Fruit fly (Drosophila melanogaster) whole organism, embryonic: Measurements from ENCODE around the gene Atat.

Source experiments
- Antp ChIP-seq: fragments of 200-800 bp; sonication (Bioruptor generic); optimal IDR thresholded peaks from 3 replicates; lab custom pipeline; 2016; ENCODE audit warnings: missing biosample characterization, missing genetic modification characterization
- CG10209 ChIP-seq: fragments of 200-800 bp; sonication (Bioruptor generic); optimal IDR thresholded peaks from 3 replicates; lab custom pipeline; 2017; ENCODE audit warnings: missing biosample characterization, mild to moderate bottlenecking, missing genetic modification characterization, missing genetic modification reagents
- CG10366 ChIP-seq: fragments of 200-800 bp; sonication (Bioruptor generic); IDR thresholded peaks from 2 replicates; pipeline ENCODE4 v1.3.6; 2022; ENCODE audit warnings: missing biosample characterization, missing genetic modification characterization
- CG10543 ChIP-seq: fragments of 200-800 bp; sonication (Bioruptor generic); optimal IDR thresholded peaks from 3 replicates; lab custom pipeline; 2017; ENCODE audit warnings: missing biosample characterization, mild to moderate bottlenecking, missing genetic modification characterization, moderate library complexity
- CG11695 ChIP-seq: fragments of 200-800 bp; sonication (Bioruptor generic); IDR thresholded peaks from 3 replicates; pipeline ENCODE4 v1.3.6; 2022; ENCODE audit warnings: missing biosample characterization, missing genetic modification characterization
- CG12299 ChIP-seq: fragments of 200-800 bp; sonication (Bioruptor generic); optimal IDR thresholded peaks from 2 replicates; lab custom pipeline; 2018; ENCODE audit warnings: missing biosample characterization, mild to moderate bottlenecking, missing genetic modification characterization
- CG13296 ChIP-seq: fragments of 200-800 bp; sonication (Bioruptor generic); optimal IDR thresholded peaks from 3 replicates; lab custom pipeline; 2018; ENCODE audit warnings: missing biosample characterization, mild to moderate bottlenecking, missing genetic modification characterization
- CG1603 ChIP-seq: fragments of 200-800 bp; sonication (Bioruptor generic); optimal IDR thresholded peaks from 2 replicates; lab custom pipeline; 2019; ENCODE audit warnings: missing biosample characterization, mild to moderate bottlenecking, missing genetic modification characterization, moderate library complexity
- CG16779 ChIP-seq: fragments of 200-800 bp; sonication (Bioruptor generic); IDR thresholded peaks from 2 replicates; pipeline ENCODE4 v1.3.6; 2022; ENCODE audit warnings: missing biosample characterization, missing genetic modification characterization
- CG2120 ChIP-seq: fragments of 200-800 bp; sonication (Bioruptor generic); optimal IDR thresholded peaks from 3 replicates; lab custom pipeline; 2016; ENCODE audit warnings: missing biosample characterization, missing genetic modification characterization
- CG2889 ChIP-seq: fragments of 200-800 bp; sonication (Bioruptor generic); IDR thresholded peaks from 3 replicates; pipeline ENCODE4 v1.3.6; 2022; ENCODE audit warnings: missing biosample characterization, missing genetic modification characterization
- CG30403 ChIP-seq: fragments of 200-800 bp; sonication (Bioruptor generic); optimal IDR thresholded peaks from 3 replicates; lab custom pipeline; 2016; ENCODE audit warnings: missing biosample characterization, missing genetic modification characterization
- CG31224 ChIP-seq: fragments of 200-800 bp; sonication (Bioruptor generic); IDR thresholded peaks from 2 replicates; pipeline ENCODE4 v1.3.6; 2022; ENCODE audit warnings: missing biosample characterization, missing genetic modification characterization
- CG34224 ChIP-seq: fragments of 200-800 bp; sonication (Bioruptor generic); IDR thresholded peaks from 3 replicates; pipeline ENCODE4 v1.3.6; 2022; ENCODE audit warnings: missing biosample characterization, missing genetic modification characterization; ENCODE audit not compliant: partially characterized antibody
- CG3847 ChIP-seq: fragments of 200-800 bp; sonication (Bioruptor generic); IDR thresholded peaks from 2 replicates; pipeline ENCODE4 v1.3.6; 2022; ENCODE audit warnings: missing biosample characterization, missing genetic modification characterization
- CG5180 ChIP-seq: fragments of 200-800 bp; sonication (Bioruptor generic); optimal IDR thresholded peaks from 3 replicates; lab custom pipeline; 2017; ENCODE audit warnings: missing biosample characterization, missing genetic modification characterization, mild to moderate bottlenecking, moderate library complexity, missing genetic modification reagents
- CG7839 ChIP-seq: fragments of 200-800 bp; sonication (Bioruptor generic); optimal IDR thresholded peaks from 3 replicates; lab custom pipeline; 2018; ENCODE audit warnings: missing biosample characterization, mild to moderate bottlenecking, missing genetic modification characterization, moderate library complexity
- CG9609 ChIP-seq: fragments of 200-800 bp; sonication (Bioruptor generic); optimal IDR thresholded peaks from 3 replicates; lab custom pipeline; 2016; ENCODE audit warnings: missing biosample characterization, missing genetic modification characterization
- CkIIα-i1 ChIP-seq: fragments of 200-800 bp; sonication (Bioruptor generic); IDR thresholded peaks from 2 replicates; pipeline ENCODE4 v1.3.6; 2022; ENCODE audit warnings: missing biosample characterization, missing genetic modification characterization
- Dbx ChIP-seq: fragments of 200-800 bp; sonication (Bioruptor generic); IDR thresholded peaks from 3 replicates; pipeline ENCODE4 v1.3.6; 2022; ENCODE audit warnings: missing biosample characterization, missing genetic modification characterization
- Gsc ChIP-seq: fragments of 200-800 bp; sonication (Bioruptor generic); IDR thresholded peaks from 2 replicates; pipeline ENCODE4 v1.3.6; 2022; ENCODE audit warnings: missing biosample characterization, missing genetic modification characterization
- HLH54F ChIP-seq: fragments of 200-800 bp; sonication (Bioruptor generic); optimal IDR thresholded peaks from 3 replicates; lab custom pipeline; 2016; ENCODE audit warnings: missing biosample characterization, missing genetic modification characterization
- MTF-1 ChIP-seq: fragments of 200-800 bp; sonication (Bioruptor generic); optimal IDR thresholded peaks from 2 replicates; lab custom pipeline; 2018; ENCODE audit warnings: missing biosample characterization, mild to moderate bottlenecking, missing genetic modification characterization, borderline replicate concordance
- Nf-YB ChIP-seq: fragments of 200-800 bp; sonication (Bioruptor generic); optimal IDR thresholded peaks from 3 replicates; lab custom pipeline; 2019; ENCODE audit warnings: missing biosample characterization, mild to moderate bottlenecking, missing genetic modification characterization, moderate library complexity
- Ptx1 ChIP-seq: fragments of 200-800 bp; sonication (Bioruptor generic); IDR thresholded peaks from 2 replicates; pipeline ENCODE4 v1.3.6; 2022; ENCODE audit warnings: missing biosample characterization, missing genetic modification characterization
- Ssrp ChIP-seq: fragments of 200-800 bp; sonication (Bioruptor generic); optimal IDR thresholded peaks from 2 replicates; lab custom pipeline; 2018; ENCODE audit warnings: missing biosample characterization, mild to moderate bottlenecking, missing genetic modification characterization, moderate library complexity
- ara ChIP-seq: fragments of 200-800 bp; sonication (Bioruptor generic); IDR thresholded peaks from 2 replicates; pipeline ENCODE4 v1.3.6; 2022; ENCODE audit warnings: missing biosample characterization, missing genetic modification characterization
- bcd ChIP-seq: fragments of 200-800 bp; sonication (Bioruptor generic); optimal IDR thresholded peaks from 2 replicates; lab custom pipeline; 2017; ENCODE audit warnings: missing biosample characterization, mild to moderate bottlenecking, missing genetic modification characterization
- cas ChIP-seq: fragments of 200-800 bp; sonication (Bioruptor generic); IDR thresholded peaks from 2 replicates; pipeline ENCODE4 v1.3.6; 2022; ENCODE audit warnings: missing biosample characterization, missing genetic modification characterization
- cg ChIP-seq: fragments of 200-800 bp; sonication (Bioruptor generic); optimal IDR thresholded peaks from 3 replicates; lab custom pipeline; 2019; ENCODE audit warnings: missing biosample characterization, mild to moderate bottlenecking, missing genetic modification characterization, moderate library complexity
- chm ChIP-seq: fragments of 200-800 bp; sonication (Bioruptor generic); IDR thresholded peaks from 2 replicates; pipeline ENCODE4 v1.3.6; 2022; ENCODE audit warnings: missing biosample characterization, missing genetic modification characterization
- croc ChIP-seq: fragments of 200-800 bp; sonication (Bioruptor generic); conservative IDR thresholded peaks from 3 replicates; pipeline ENCODE4 v1.3.6; 2022; ENCODE audit warnings: missing biosample characterization, missing genetic modification characterization
- danr ChIP-seq: fragments of 200-800 bp; sonication (Bioruptor generic); IDR thresholded peaks from 2 replicates; pipeline ENCODE4 v1.3.6; 2022; ENCODE audit warnings: missing biosample characterization, missing genetic modification characterization
- dysf ChIP-seq: fragments of 200-800 bp; sonication (Bioruptor generic); IDR thresholded peaks from 3 replicates; pipeline ENCODE4 v1.3.6; 2022; ENCODE audit warnings: missing biosample characterization, missing genetic modification characterization
- ftz-f1 ChIP-seq: fragments of 200-800 bp; sonication (Bioruptor generic); optimal IDR thresholded peaks from 2 replicates; lab custom pipeline; 2016; ENCODE audit warnings: missing biosample characterization, missing genetic modification characterization
- hth ChIP-seq: fragments of >200 bp; optimal IDR thresholded peaks from 2 replicates; lab custom pipeline; 2017; ENCODE audit warnings: inconsistent platforms
- jigr1 ChIP-seq: fragments of 200-800 bp; sonication (Bioruptor generic); IDR thresholded peaks from 3 replicates; pipeline ENCODE4 v1.3.6; 2022; ENCODE audit warnings: missing biosample characterization, missing genetic modification characterization
- kay ChIP-seq: fragments of 200-800 bp; sonication (Bioruptor generic); optimal IDR thresholded peaks from 2 replicates; lab custom pipeline; 2016; ENCODE audit warnings: missing biosample characterization, missing genetic modification characterization
- knrl ChIP-seq: fragments of 200-800 bp; sonication (Bioruptor generic); IDR thresholded peaks from 3 replicates; pipeline ENCODE4 v1.3.6; 2022; ENCODE audit warnings: missing biosample characterization, missing genetic modification characterization; ENCODE audit not compliant: partially characterized antibody
- lilli ChIP-seq: fragments of 200-800 bp; sonication (Bioruptor generic); optimal IDR thresholded peaks from 3 replicates; lab custom pipeline; 2016; ENCODE audit warnings: missing biosample characterization, missing genetic modification characterization
- lmd ChIP-seq: fragments of 200-800 bp; sonication (Bioruptor generic); IDR thresholded peaks from 2 replicates; pipeline ENCODE4 v1.3.6; 2022; ENCODE audit warnings: missing biosample characterization, missing genetic modification characterization
- mirr ChIP-seq: fragments of 200-800 bp; sonication (Bioruptor generic); optimal IDR thresholded peaks from 3 replicates; lab custom pipeline; 2018; ENCODE audit warnings: missing biosample characterization, mild to moderate bottlenecking, missing genetic modification characterization
- nerfin-1 ChIP-seq: fragments of 200-800 bp; sonication (Bioruptor generic); optimal IDR thresholded peaks from 3 replicates; lab custom pipeline; 2019; ENCODE audit warnings: missing biosample characterization, mild to moderate bottlenecking, missing genetic modification characterization, moderate library complexity
- pum ChIP-seq: fragments of 200-800 bp; sonication (Bioruptor generic); optimal IDR thresholded peaks from 2 replicates; lab custom pipeline; 2016; ENCODE audit warnings: missing biosample characterization, missing genetic modification characterization
- shn ChIP-seq: fragments of 200-800 bp; sonication (Bioruptor generic); optimal IDR thresholded peaks from 3 replicates; lab custom pipeline; 2016; ENCODE audit warnings: missing biosample characterization, missing genetic modification characterization
- slbo ChIP-seq: fragments of 200-800 bp; sonication (Bioruptor generic); IDR thresholded peaks from 2 replicates; pipeline ENCODE4 v1.3.6; 2022; ENCODE audit warnings: missing biosample characterization, missing genetic modification characterization
- sob ChIP-seq: fragments of 200-800 bp; sonication (Bioruptor generic); IDR thresholded peaks from 2 replicates; pipeline ENCODE4 v1.3.6; 2022; ENCODE audit warnings: missing biosample characterization, missing genetic modification characterization
- toy ChIP-seq: fragments of 200-800 bp; sonication (Bioruptor generic); IDR thresholded peaks from 2 replicates; pipeline ENCODE4 v1.3.6; 2022; ENCODE audit warnings: missing biosample characterization, missing genetic modification characterization
- tx ChIP-seq: fragments of 200-800 bp; sonication (Bioruptor generic); optimal IDR thresholded peaks from 2 replicates; lab custom pipeline; 2016; ENCODE audit warnings: missing biosample characterization, missing genetic modification characterization
- usp ChIP-seq: fragments of >200 bp; optimal IDR thresholded peaks from 2 replicates; lab custom pipeline; 2017; ENCODE audit warnings: missing biosample characterization, missing genetic modification characterization
- vnd ChIP-seq: fragments of 200-800 bp; sonication (Bioruptor generic); IDR thresholded peaks from 3 replicates; pipeline ENCODE4 v1.3.6; 2022; ENCODE audit warnings: missing biosample characterization, missing genetic modification characterization; ENCODE audit not compliant: partially characterized antibody

Atat gene

DNA sequence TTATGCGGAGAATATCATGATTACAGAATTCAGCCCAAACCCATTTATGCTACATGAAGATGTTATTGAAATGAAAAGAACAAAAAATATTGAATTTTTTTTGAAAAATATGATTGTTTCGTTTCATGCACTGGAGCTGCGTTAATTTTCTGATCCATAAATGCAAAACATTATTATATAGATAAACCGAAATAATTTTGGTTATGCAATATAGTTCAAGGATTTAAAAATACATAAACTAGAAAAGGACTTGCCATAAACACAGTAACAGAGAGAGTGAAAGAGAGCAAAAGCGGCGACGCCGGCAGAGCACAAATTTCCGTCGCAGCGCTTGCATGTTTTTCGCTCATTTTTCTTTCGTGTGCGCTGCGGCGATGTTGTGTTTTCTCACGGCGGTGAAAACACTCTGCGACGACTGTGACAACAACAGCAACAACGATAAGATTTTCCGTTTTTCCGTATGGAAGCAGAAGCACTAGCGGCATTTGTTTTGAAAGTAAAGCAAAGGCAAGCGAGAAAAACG, 35.8 kb upstream of the Atat start (continued):
- peak; percentile 74 for TF ChIP-seq sob
- TF ChIP-seq CG11695 = peak; percentile 84
- peak; percentile 81 for TF ChIP-seq lilli (GFP tag; lab: Kevin White, UChicago)
- peak; percentile 82 for TF ChIP-seq dysf
- no peak for TF ChIP-seq CG2889 (GFP tag; lab: Robert Waterston, UW)
- TF ChIP-seq nerfin-1 (tag; lab: Kevin White, UChicago) = peak; percentile 86
- no peak for TF ChIP-seq toy (GFP tag; lab: Robert Waterston, UW)
- peak; percentile 82 for TF ChIP-seq CG2120 (GFP tag; lab: Kevin White, UChicago)
- TF ChIP-seq Nf-YB = peak; percentile 79
- no peak for TF ChIP-seq CG16779 (GFP tag; lab: Robert Waterston, UW)
- TF ChIP-seq CG31224 = 0 out of 2 replicates have a peak, but pooled peaks have one; percentile 35
- no peak for TF ChIP-seq ftz-f1 (GFP tag; lab: Kevin White, UChicago)
- TF ChIP-seq CkIIα-i1 (GFP tag; lab: Robert Waterston, UW) = no peak
- TF ChIP-seq CG30403 (GFP tag; lab: Kevin White, UChicago) = peak; percentile 93
- TF ChIP-seq CG10366 (GFP tag; lab: Robert Waterston, UW) = peak; percentile 63
- TF ChIP-seq danr (GFP tag; lab: Robert Waterston, UW) = no peak
- peak; percentile 58; the same call in 1 of the 2 replicates for TF ChIP-seq ara (GFP tag; lab: Robert Waterston, UW)
- TF ChIP-seq knrl (GFP tag; lab: Robert Waterston, UW) = no peak
- TF ChIP-seq CG7839 (tag; lab: Kevin White, UChicago) = peak; percentile 91
- TF ChIP-seq CG34224 (GFP tag; lab: Robert Waterston, UW) = no peak
- TF ChIP-seq vnd (GFP tag; lab: Robert Waterston, UW) = no peak
- TF ChIP-seq MTF-1 (GFP tag; lab: Kevin White, UChicago) = peak; percentile 82
- TF ChIP-seq croc (GFP tag; lab: Robert Waterston, UW) = peak; percentile 59
- TF ChIP-seq shn (GFP tag; lab: Kevin White, UChicago) = peak; percentile 69
- TF ChIP-seq CG13296 (GFP tag; lab: Kevin White, UChicago) = peak; percentile 93
- no peak for TF ChIP-seq usp (GFP tag; lab: Kevin White, UChicago)
- TF ChIP-seq jigr1 = 0 out of 3 replicates have a peak, but pooled peaks have one; percentile 30
- no peak for TF ChIP-seq cg (GFP tag; lab: Kevin White, UChicago)
- TF ChIP-seq tx = peak; percentile 59
- TF ChIP-seq bcd = peak; percentile 83
- TF ChIP-seq kay (GFP tag; lab: Kevin White, UChicago) = peak; percentile 75
- peak; percentile 91 for TF ChIP-seq Ssrp (tag; lab: Kevin White, UChicago)
- peak; percentile 92 for TF ChIP-seq CG12299 (tag; lab: Kevin White, UChicago)
- peak; percentile 72 for TF ChIP-seq pum (GFP tag; lab: Kevin White, UChicago)
- TF ChIP-seq HLH54F (GFP tag; lab: Kevin White, UChicago) = peak; percentile 55
- TF ChIP-seq Dbx (GFP tag; lab: Robert Waterston, UW) = peak; percentile 74; the same call in 2 of the 3 replicates
- peak; percentile 70 for TF ChIP-seq slbo (GFP tag; lab: Robert Waterston, UW)
- peak; percentile 72 for TF ChIP-seq lmd (GFP tag; lab: Robert Waterston, UW)
- TF ChIP-seq Ptx1 (GFP tag; lab: Robert Waterston, UW) = peak; percentile 69
- TF ChIP-seq CG10209 (GFP tag; lab: Kevin White, UChicago) = peak; percentile 88
- 0 out of 2 replicates have a peak, but pooled peaks have one; percentile 37 for TF ChIP-seq cas (GFP tag; lab: Robert Waterston, UW)
- peak; percentile 45 for TF ChIP-seq mirr
- peak; percentile 81 for TF ChIP-seq CG5180 (GFP tag; lab: Kevin White, UChicago)
- TF ChIP-seq Gsc = no peak
- peak; percentile 80 for TF ChIP-seq CG1603 (tag; lab: Kevin White, UChicago)
- no peak for TF ChIP-seq hth (lab: Kevin White, UChicago)
- TF ChIP-seq chm = peak; percentile 60
- peak; percentile 42 for TF ChIP-seq CG9609
- peak; percentile 79 for TF ChIP-seq CG10543 (GFP tag; lab: Kevin White, UChicago)
- peak; percentile 58; the same call in 1 of the 2 replicates for TF ChIP-seq CG3847 (GFP tag; lab: Robert Waterston, UW)
- TF ChIP-seq Antp = peak; percentile 48
